Fruit fly (Drosophila melanogaster) ovary, adult (tissue): ENCODE data around the gene Nepl14.

Source experiments
- CG17801 ChIP-seq: fragments of 200-800 bp; optimal IDR thresholded peaks from 2 replicates; lab custom pipeline; 2019; ENCODE audit warnings: missing biosample characterization, mild to moderate bottlenecking, missing genetic modification characterization, moderate library complexity; ENCODE audit not compliant: partially characterized antibody

Nepl14 gene

dm6 chr3R:22740930-22741329, 22.6 kb downstream of the Nepl14 start, which contains the start of the genes Dcr-1 and CG6985:
Gene Dcr-1, minus strand, starts transcription at chr3R:22741091.
Gene CG6985, plus strand, starts transcription at chr3R:22741150.
- TF ChIP-seq CG17801 (GFP tag; lab: Kevin White, UChicago), result no peak

DNA sequence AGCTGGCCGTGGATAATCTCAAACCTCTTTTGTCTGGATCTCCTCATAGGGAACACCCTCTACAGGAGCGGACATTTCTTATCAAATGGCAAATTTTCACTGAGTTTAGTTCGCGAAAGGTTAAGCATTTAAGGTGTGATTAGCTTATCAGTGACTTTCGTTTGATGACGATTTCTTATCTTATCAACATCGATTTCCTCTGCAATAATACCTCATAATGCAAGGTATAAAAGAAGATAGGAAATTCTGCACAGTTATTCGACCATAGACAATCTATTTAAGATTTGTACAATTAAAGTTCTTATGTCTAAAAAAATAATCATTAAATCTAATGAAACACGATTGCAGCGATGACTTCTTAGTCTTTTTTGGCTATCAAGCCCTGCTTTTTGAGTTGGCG, 29.8 kb downstream of the Nepl14 start, which contains the start of gene Takl2:
Takl2 (minus strand) TSS at position 101 of the 400 bp plus-strand sequence.
- no peak for TF ChIP-seq CG17801 (GFP tag; lab: Kevin White, UChicago)

dm6 chr3R:22732995-22733394, 30.5 kb downstream of the Nepl14 start:
- no peak for TF ChIP-seq CG17801 (GFP tag; lab: Kevin White, UChicago)

- no peak for TF ChIP-seq CG17801 (GFP tag; lab: Kevin White, UChicago)
Observed at dm6 chr3R:22727857-22728256, 35.7 kb downstream of the Nepl14 start.

DNA sequence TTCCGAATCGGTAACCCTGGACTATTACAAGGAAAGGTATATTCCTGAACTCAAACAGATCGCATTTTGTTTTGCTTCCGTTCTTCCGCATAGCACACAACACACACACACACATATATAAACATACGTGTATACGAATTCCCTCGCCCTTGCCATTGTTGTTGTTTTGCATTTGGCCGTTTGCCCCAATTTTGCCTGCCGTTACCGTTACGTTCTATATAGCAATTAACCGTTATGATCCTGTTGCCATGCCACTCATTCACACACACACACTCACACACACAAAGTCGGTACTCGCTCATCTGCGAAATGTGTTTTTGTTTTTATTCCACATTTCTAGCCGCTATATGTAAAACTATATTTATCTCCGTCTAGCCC, 36.1 kb downstream of the Nepl14 start:
- no peak for TF ChIP-seq CG17801 (GFP tag; lab: Kevin White, UChicago)

DNA sequence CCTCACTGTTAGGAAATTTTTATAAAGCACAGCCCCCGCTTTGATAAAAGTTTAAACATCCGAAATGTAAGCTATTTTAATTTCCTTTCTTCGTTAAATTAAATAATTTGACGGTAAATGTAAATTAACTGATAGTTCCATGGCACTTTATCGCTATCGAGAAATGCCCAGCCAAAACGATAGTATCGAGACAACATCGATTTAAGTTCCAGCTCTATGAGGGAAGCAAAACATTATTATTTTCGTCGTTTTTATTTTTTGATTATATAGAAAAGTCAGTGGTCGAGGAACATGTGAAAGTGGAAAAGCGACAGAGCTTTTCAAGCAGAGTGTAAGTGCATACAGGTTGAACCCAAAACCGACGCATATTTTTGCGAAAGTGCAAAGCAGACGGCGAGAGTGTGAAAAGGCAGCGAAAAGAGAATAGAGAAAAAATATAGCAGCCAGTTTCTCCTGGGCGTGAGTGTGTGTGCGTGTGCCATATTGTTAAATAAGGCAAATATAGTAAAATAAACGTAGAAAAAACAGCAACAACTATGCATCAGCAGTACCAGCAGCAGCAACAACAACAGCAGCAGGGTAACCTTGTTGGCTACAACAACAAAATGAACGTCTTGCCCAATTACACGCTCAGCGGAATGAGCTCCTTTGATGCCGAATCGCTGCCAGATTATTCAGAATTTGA, 36.6 kb downstream of the Nepl14 start, which contains the start of gene CG45049:
CG45049 (plus strand) TSS at position 197 of the 685 bp plus-strand sequence.
- no peak for TF ChIP-seq CG17801 (GFP tag; lab: Kevin White, UChicago)

dm6 chr3R:22726031-22726770, 37.3 kb downstream of the Nepl14 start, which contains the start of gene RNF220:
Gene RNF220, minus strand, starts transcription at chr3R:22726414.
- TF ChIP-seq CG17801 (GFP tag; lab: Kevin White, UChicago), result no peak

dm6 chr3R:22724149-22724973, 39.1 kb downstream of the Nepl14 start, which contains the start of gene Irp-1A:
Gene Irp-1A, minus strand, starts transcription at chr3R:22724587.
- peak; percentile 66 for TF ChIP-seq CG17801 (GFP tag; lab: Kevin White, UChicago)

DNA sequence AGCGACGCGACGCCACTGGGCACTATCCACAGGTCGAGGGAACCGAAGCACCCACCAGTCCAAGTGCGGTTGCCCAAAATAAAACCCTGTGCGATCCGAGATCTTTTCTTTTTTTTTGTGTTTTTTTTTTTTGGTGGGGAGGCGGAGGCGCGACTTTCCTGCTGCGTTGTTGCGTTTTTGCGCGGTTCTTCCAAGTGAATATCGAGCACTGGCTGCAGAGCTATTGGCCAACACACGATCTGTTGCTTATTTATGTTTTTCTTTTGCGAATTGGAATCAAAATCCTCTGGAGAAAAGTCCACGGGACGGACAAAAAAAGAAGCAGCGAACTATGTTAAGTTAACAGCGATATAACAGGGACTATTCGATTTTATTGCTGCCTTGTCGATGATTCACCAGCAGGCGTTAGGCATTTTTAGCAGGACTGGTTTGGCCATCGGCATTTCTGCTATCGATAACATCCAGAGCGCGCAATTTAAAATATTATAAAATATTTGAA, 42.7 kb downstream of the Nepl14 start, which contains the start of gene wge:
wge (minus strand) TSS at position 343 of the 499 bp plus-strand sequence.
- peak; percentile 57 for TF ChIP-seq CG17801 (GFP tag; lab: Kevin White, UChicago)

- TF ChIP-seq CG17801 (GFP tag; lab: Kevin White, UChicago), result no peak
Observed at dm6 chr3R:22719607-22719949, 43.9 kb downstream of the Nepl14 start.

DNA sequence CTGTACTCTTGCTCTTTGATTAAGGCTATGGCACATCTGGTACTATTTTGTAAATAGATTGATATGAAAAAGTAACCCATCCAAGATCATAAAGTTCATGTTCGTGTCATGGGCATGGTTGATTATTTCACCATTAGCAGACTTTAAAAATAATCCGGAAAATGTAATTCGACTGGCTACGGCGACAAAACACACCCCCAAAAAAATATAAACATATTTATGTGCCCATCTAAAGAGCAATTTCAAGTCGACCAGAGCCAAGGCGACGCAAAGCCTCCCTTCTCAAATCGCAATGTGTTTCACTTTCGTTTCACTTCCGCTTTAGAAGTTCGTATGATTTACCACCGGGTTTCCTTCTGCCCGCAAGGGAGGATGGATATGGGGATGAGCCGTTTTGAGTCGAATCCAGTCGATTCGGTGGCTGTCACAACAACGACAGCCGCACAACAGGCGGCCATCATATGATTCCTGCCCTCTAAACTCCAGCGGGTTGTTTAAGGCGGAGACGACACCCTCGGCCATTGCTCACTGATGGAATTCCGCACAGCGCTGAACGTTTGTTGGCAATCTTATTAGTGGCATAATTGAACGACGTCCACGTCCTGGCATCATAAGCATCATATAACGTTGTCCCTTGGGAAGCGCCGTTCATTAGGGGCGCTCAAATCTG, 44.4 kb downstream of the Nepl14 start:
- no peak for TF ChIP-seq CG17801 (GFP tag; lab: Kevin White, UChicago)

- TF ChIP-seq CG17801 (GFP tag; lab: Kevin White, UChicago), result no peak
Observed at dm6 chr3R:22718401-22718800, 45.1 kb downstream of the Nepl14 start.

- no peak for TF ChIP-seq CG17801 (GFP tag; lab: Kevin White, UChicago)
Observed at dm6 chr3R:22717863-22718262, 45.6 kb downstream of the Nepl14 start.
